Fruit fly (Drosophila melanogaster) whole organism, pupa: Measurements from ENCODE around the gene Yp1.

Experiments used
- CG10348 ChIP-seq: fragments of 200-800 bp; sonication (Bioruptor generic); IDR thresholded peaks from 2 replicates; pipeline ENCODE4 v1.3.6; 2022; ENCODE audit warnings: missing biosample characterization, missing genetic modification characterization
- CG12605 ChIP-seq: fragments of 200-800 bp; sonication (Bioruptor generic); IDR thresholded peaks from 2 replicates; pipeline ENCODE4 v1.3.6; 2022; ENCODE audit warnings: missing biosample characterization, missing genetic modification characterization
- CG13204 ChIP-seq: fragments of 200-800 bp; sonication (Bioruptor generic); optimal IDR thresholded peaks from 2 replicates; lab custom pipeline; 2018; ENCODE audit warnings: missing biosample characterization, mild to moderate bottlenecking, missing genetic modification characterization, moderate library complexity
- CG14655 ChIP-seq: fragments of 200-800 bp; sonication (Bioruptor generic); optimal IDR thresholded peaks from 3 replicates; lab custom pipeline; 2017; ENCODE audit warnings: mild to moderate bottlenecking, missing biosample characterization, missing genetic modification reagents, missing genetic modification characterization
- CG15710 ChIP-seq: fragments of 200-800 bp; sonication (Bioruptor generic); optimal IDR thresholded peaks from 2 replicates; lab custom pipeline; 2018; ENCODE audit warnings: missing biosample characterization, mild to moderate bottlenecking, missing genetic modification characterization, moderate library complexity
- CG17806 ChIP-seq: fragments of 200-800 bp; sonication (Bioruptor generic); optimal IDR thresholded peaks from 2 replicates; lab custom pipeline; 2018; ENCODE audit warnings: missing biosample characterization, mild to moderate bottlenecking, missing genetic modification characterization, moderate library complexity
- CG32121 ChIP-seq: fragments of 200-800 bp; sonication (Bioruptor generic); IDR thresholded peaks from 2 replicates; pipeline ENCODE4 v1.3.6; 2022; ENCODE audit warnings: missing biosample characterization, missing genetic modification characterization
- CG34367 ChIP-seq: fragments of 200-800 bp; sonication (Bioruptor generic); optimal IDR thresholded peaks from 2 replicates; lab custom pipeline; 2018; ENCODE audit warnings: missing biosample characterization, mild to moderate bottlenecking, missing genetic modification characterization
- CG4496 ChIP-seq: fragments of 200-800 bp; sonication (Bioruptor generic); IDR thresholded peaks from 3 replicates; pipeline ENCODE4 v1.3.6; 2022; ENCODE audit warnings: missing biosample characterization, missing genetic modification characterization
- CG8159 ChIP-seq: fragments of 200-800 bp; sonication (Bioruptor generic); optimal IDR thresholded peaks from 3 replicates; lab custom pipeline; 2018; ENCODE audit warnings: missing biosample characterization, mild to moderate bottlenecking, missing genetic modification characterization, moderate library complexity
- CG8301 ChIP-seq: fragments of 200-800 bp; sonication (Bioruptor generic); optimal IDR thresholded peaks from 2 replicates; lab custom pipeline; 2018; ENCODE audit warnings: missing biosample characterization, mild to moderate bottlenecking, missing genetic modification characterization
- CG9948 ChIP-seq: fragments of 200-800 bp; sonication (Bioruptor generic); optimal IDR thresholded peaks from 2 replicates; lab custom pipeline; 2018; ENCODE audit warnings: missing biosample characterization, mild to moderate bottlenecking, missing genetic modification characterization, moderate library complexity
- D1 ChIP-seq: fragments of 200-800 bp; sonication (Bioruptor generic); optimal IDR thresholded peaks from 2 replicates; lab custom pipeline; 2018; ENCODE audit warnings: missing biosample characterization, mild to moderate bottlenecking, missing genetic modification characterization, moderate library complexity
- EcR ChIP-seq: fragments of 200-800 bp; sonication (Bioruptor generic); optimal IDR thresholded peaks from 3 replicates; lab custom pipeline; 2019; ENCODE audit warnings: missing biosample characterization, missing genetic modification characterization, mild to moderate bottlenecking, moderate library complexity, missing genetic modification reagents
- Ets98B ChIP-seq: fragments of 200-800 bp; sonication (Bioruptor generic); IDR thresholded peaks from 2 replicates; pipeline ENCODE4 v1.3.6; 2022; ENCODE audit warnings: missing biosample characterization, missing genetic modification characterization
- Pif1A ChIP-seq: fragments of 200-800 bp; sonication (Bioruptor generic); optimal IDR thresholded peaks from 3 replicates; lab custom pipeline; 2016; ENCODE audit warnings: missing biosample characterization, missing genetic modification characterization
- Pif1B ChIP-seq: fragments of 200-800 bp; sonication (Bioruptor generic); optimal IDR thresholded peaks from 3 replicates; lab custom pipeline; 2016; ENCODE audit warnings: missing biosample characterization, missing genetic modification characterization
- Snoo ChIP-seq: fragments of 200-800 bp; sonication (Bioruptor generic); optimal IDR thresholded peaks from 3 replicates; lab custom pipeline; 2017; ENCODE audit warnings: missing biosample characterization, mild to moderate bottlenecking, missing genetic modification characterization, inconsistent platforms
- fd96Ca ChIP-seq: fragments of 200-800 bp; sonication (Bioruptor generic); IDR thresholded peaks from 3 replicates; pipeline ENCODE4 v1.3.6; 2022; ENCODE audit warnings: missing biosample characterization, missing genetic modification characterization
- gl ChIP-seq: fragments of 200-800 bp; sonication (Bioruptor generic); optimal IDR thresholded peaks from 2 replicates; lab custom pipeline; 2018; ENCODE audit warnings: missing biosample characterization, mild to moderate bottlenecking, missing genetic modification characterization
- rn ChIP-seq: fragments of 200-800 bp; sonication (Bioruptor generic); IDR thresholded peaks from 2 replicates; pipeline ENCODE4 v1.3.6; 2022; ENCODE audit warnings: missing biosample characterization, missing genetic modification characterization

Yp1 gene

dm6 chrX:10070325-10070931 is 16.8 kb downstream of the Yp1 start, which contains the start of gene CG15312:
Gene CG15312, minus strand, starts transcription at chrX:10070868.
- TF ChIP-seq Ets98B (GFP tag; lab: Robert Waterston, UW) = no peak
- 0 out of 2 replicates have a peak, but pooled peaks have one; percentile 13 for TF ChIP-seq CG12605 (GFP tag; lab: Robert Waterston, UW)
- TF ChIP-seq CG4496 (GFP tag; lab: Robert Waterston, UW) = 0 out of 3 replicates have a peak, but pooled peaks have one; percentile 11

- TF ChIP-seq CG15710 = no peak
- peak; percentile 93 for TF ChIP-seq EcR (GFP tag; lab: Kevin White, UChicago)
Observed at dm6 chrX:10071516-10071915, 17.9 kb downstream of the Yp1 start.

- TF ChIP-seq gl (tag; lab: Kevin White, UChicago) (no peak), CG4496 (GFP tag; lab: Robert Waterston, UW) (0 out of 3 replicates have a peak, but pooled peaks have one; percentile 10)
- TF ChIP-seq, all 21 proteins: peak for 1
Observed at dm6 chrX:10082185-10082949, 28.8 kb downstream of the Yp1 start, which contains the start of gene ZAP3. Gene ZAP3, minus strand, starts transcription at chrX:10082492.

dm6 chrX:10082950-10083253 is 29.3 kb downstream of the Yp1 start, which contains the start of gene CG2972:
Gene CG2972, plus strand, starts transcription at chrX:10083154.
- no peak for TF ChIP-seq CG12605 (GFP tag; lab: Robert Waterston, UW)
- TF ChIP-seq CG13204 = no peak
- no peak for TF ChIP-seq D1 (tag; lab: Kevin White, UChicago)
- no peak for TF ChIP-seq Ets98B (GFP tag; lab: Robert Waterston, UW)
- TF ChIP-seq Pif1B (GFP tag; lab: Kevin White, UChicago) = no peak
- TF ChIP-seq fd96Ca = no peak
- no peak for TF ChIP-seq CG10348
- TF ChIP-seq CG4496 (GFP tag; lab: Robert Waterston, UW) = no peak
- no peak for TF ChIP-seq rn (GFP tag; lab: Robert Waterston, UW)
- no peak for TF ChIP-seq Snoo
- TF ChIP-seq CG17806 (tag; lab: Kevin White, UChicago) = no peak
- TF ChIP-seq CG8159 = no peak
- TF ChIP-seq CG8301 (tag; lab: Kevin White, UChicago) = no peak
- no peak for TF ChIP-seq CG9948 (tag; lab: Kevin White, UChicago)
- TF ChIP-seq CG32121 (GFP tag; lab: Robert Waterston, UW) = no peak
- no peak for TF ChIP-seq CG14655
- no peak for TF ChIP-seq Pif1A (GFP tag; lab: Kevin White, UChicago)
- TF ChIP-seq CG15710 = no peak
- no peak for TF ChIP-seq gl (tag; lab: Kevin White, UChicago)

- TF ChIP-seq CG15710 (peak; percentile 2), Ets98B (GFP tag; lab: Robert Waterston, UW) (peak; percentile 13; the same call in 1 of the 2 replicates), CG12605 (GFP tag; lab: Robert Waterston, UW) (peak; percentile 53; the same call in 1 of the 2 replicates), CG13204 (peak; percentile 1), CG10348 (no peak), gl (tag; lab: Kevin White, UChicago) (no peak), CG4496 (GFP tag; lab: Robert Waterston, UW) (peak; percentile 72), Pif1B (GFP tag; lab: Kevin White, UChicago) (no peak), CG32121 (GFP tag; lab: Robert Waterston, UW) (no peak)
- TF ChIP-seq, all 21 proteins: peak for 5
Observed at dm6 chrX:10086095-10086888, 32.7 kb downstream of the Yp1 start, which contains the start of the genes Naxe and RhoU. Gene Naxe, minus strand, starts transcription at chrX:10086171. Gene RhoU, plus strand, starts transcription at chrX:10086527.

DNA sequence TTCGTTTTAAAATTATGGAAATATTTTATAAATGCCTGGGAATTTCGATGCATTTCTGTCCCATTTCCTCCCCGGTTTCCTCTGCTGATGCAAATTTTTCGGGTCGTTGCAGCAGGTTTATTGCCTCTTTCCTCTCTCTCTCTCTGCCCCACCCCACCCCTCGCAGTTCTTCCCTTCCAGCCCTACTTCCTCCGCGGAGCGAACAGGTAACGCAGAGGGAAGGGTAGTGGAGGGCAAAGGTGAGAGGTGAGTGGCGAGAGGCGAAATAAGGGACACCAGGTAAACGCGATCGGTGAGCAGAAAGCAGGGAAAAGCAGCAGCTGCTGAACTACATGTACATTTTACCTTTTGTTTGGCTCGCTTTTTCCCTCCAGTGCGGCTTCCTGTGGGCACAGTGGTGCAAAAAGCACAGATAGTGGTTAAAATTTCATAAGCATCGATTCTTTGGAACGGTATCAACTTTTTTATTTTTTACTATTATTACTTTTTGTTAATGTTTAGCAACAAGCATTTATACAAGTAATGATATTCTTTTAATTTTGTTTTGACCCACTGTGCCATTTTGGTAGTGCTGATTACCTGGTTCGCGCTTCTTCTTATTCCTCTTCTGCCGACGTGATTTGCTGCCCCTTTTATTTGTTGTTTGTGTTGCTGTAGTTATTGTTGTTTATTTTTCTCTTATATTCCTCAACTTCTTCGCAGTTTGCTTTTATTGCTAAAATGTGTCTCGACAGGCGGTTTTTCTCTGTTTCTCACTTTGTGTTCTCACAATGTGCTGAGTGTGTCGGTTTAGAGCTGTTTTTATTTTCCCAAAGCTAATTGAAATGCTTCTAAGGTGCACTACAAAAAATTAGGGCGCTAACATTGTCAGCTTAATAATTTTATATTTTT is 34.7 kb downstream of the Yp1 start:
- peak; percentile 74 for TF ChIP-seq Pif1B (GFP tag; lab: Kevin White, UChicago)
- peak; percentile 77 for TF ChIP-seq Pif1A (GFP tag; lab: Kevin White, UChicago)
- TF ChIP-seq CG34367 (tag; lab: Kevin White, UChicago) = peak; percentile 73
- peak; percentile 79 for TF ChIP-seq Snoo
- TF ChIP-seq CG14655 = no peak
- peak; percentile 81 for TF ChIP-seq CG8159
- peak; percentile 84 for TF ChIP-seq CG15710
- peak; percentile 31 for TF ChIP-seq EcR (GFP tag; lab: Kevin White, UChicago)
- no peak; the same call in 1 of the 2 replicates for TF ChIP-seq rn (GFP tag; lab: Robert Waterston, UW)
- TF ChIP-seq CG8301 (tag; lab: Kevin White, UChicago) = peak; percentile 29
- peak; percentile 79 for TF ChIP-seq CG9948 (tag; lab: Kevin White, UChicago)
- TF ChIP-seq CG10348 = no peak
- peak; percentile 72 for TF ChIP-seq fd96Ca
- peak; percentile 79 for TF ChIP-seq CG17806 (tag; lab: Kevin White, UChicago)
- TF ChIP-seq Ets98B (GFP tag; lab: Robert Waterston, UW) = peak; percentile 63
- TF ChIP-seq CG13204 = peak; percentile 67
- peak; percentile 82 for TF ChIP-seq CG4496 (GFP tag; lab: Robert Waterston, UW)
- peak; percentile 62 for TF ChIP-seq CG12605 (GFP tag; lab: Robert Waterston, UW)
- TF ChIP-seq gl (tag; lab: Kevin White, UChicago) = peak; percentile 48
- TF ChIP-seq D1 (tag; lab: Kevin White, UChicago) = peak; percentile 8
- TF ChIP-seq CG32121 (GFP tag; lab: Robert Waterston, UW) = peak; percentile 15; the same call in 1 of the 2 replicates
